Fruit fly (Drosophila melanogaster) whole organism, embryonic: ENCODE measurements around the gene lute.
A peak's percentile ranks its signal among the peaks of the same experiment; 100 is the strongest.

ENCODE experiments used
- Antp ChIP-seq: fragments of 200-800 bp; sonication (Bioruptor generic); optimal IDR thresholded peaks from 3 replicates; lab custom pipeline; 2016; ENCODE audit warnings: missing biosample characterization, missing genetic modification characterization
- BtbVII ChIP-seq: fragments of 200-800 bp; sonication (Bioruptor generic); optimal IDR thresholded peaks from 3 replicates; lab custom pipeline; 2017; ENCODE audit warnings: missing biosample characterization, mild to moderate bottlenecking, missing genetic modification characterization
- CG10565 ChIP-seq: fragments of 200-800 bp; sonication (Bioruptor generic); optimal IDR thresholded peaks from 3 replicates; lab custom pipeline; 2016; ENCODE audit warnings: missing biosample characterization, mild to moderate bottlenecking, missing genetic modification characterization
- CG1233 ChIP-seq: fragments of 200-800 bp; sonication (Bioruptor generic); optimal IDR thresholded peaks from 4 replicates; lab custom pipeline; 2018; ENCODE audit warnings: missing biosample characterization, mild to moderate bottlenecking, missing genetic modification characterization
- CG15601 ChIP-seq: fragments of 200-800 bp; sonication (Bioruptor generic); optimal IDR thresholded peaks from 3 replicates; lab custom pipeline; 2019; ENCODE audit warnings: missing biosample characterization, mild to moderate bottlenecking, missing genetic modification characterization, moderate library complexity
- CG15696 ChIP-seq: fragments of 200-800 bp; sonication (Bioruptor generic); optimal IDR thresholded peaks from 2 replicates; lab custom pipeline; 2019; ENCODE audit warnings: missing biosample characterization, mild to moderate bottlenecking, missing genetic modification characterization, moderate library complexity
- CG16779 ChIP-seq: fragments of 200-800 bp; sonication (Bioruptor generic); IDR thresholded peaks from 2 replicates; pipeline ENCODE4 v1.3.6; 2022; ENCODE audit warnings: missing biosample characterization, missing genetic modification characterization
- CG17359 ChIP-seq: fragments of 200-800 bp; sonication (Bioruptor generic); optimal IDR thresholded peaks from 3 replicates; lab custom pipeline; 2018; ENCODE audit warnings: missing biosample characterization, mild to moderate bottlenecking, missing genetic modification characterization, moderate library complexity
- CG17361 ChIP-seq: fragments of 200-800 bp; sonication (Bioruptor generic); IDR thresholded peaks from 3 replicates; pipeline ENCODE4 v1.3.6; 2022; ENCODE audit warnings: missing biosample characterization, missing genetic modification characterization
- CG18262 ChIP-seq: fragments of 200-800 bp; optimal IDR thresholded peaks from 3 replicates; lab custom pipeline; 2019; ENCODE audit warnings: missing biosample characterization, mild to moderate bottlenecking, missing genetic modification characterization, moderate library complexity
- CG2199 ChIP-seq: fragments of 200-800 bp; sonication (Bioruptor generic); IDR thresholded peaks from 3 replicates; pipeline ENCODE4 v1.3.6; 2022; ENCODE audit warnings: missing biosample characterization, missing genetic modification characterization
- CG2202 ChIP-seq: fragments of 200-800 bp; sonication (Bioruptor generic); optimal IDR thresholded peaks from 2 replicates; lab custom pipeline; 2018; ENCODE audit warnings: missing biosample characterization, mild to moderate bottlenecking, missing genetic modification characterization
- CG31388 ChIP-seq: fragments of 200-800 bp; sonication (Bioruptor generic); optimal IDR thresholded peaks from 2 replicates; lab custom pipeline; 2016; ENCODE audit warnings: missing biosample characterization, missing genetic modification characterization
- CG34376 ChIP-seq: fragments of 200-800 bp; sonication (Bioruptor generic); optimal IDR thresholded peaks from 2 replicates; lab custom pipeline; 2018; ENCODE audit warnings: missing biosample characterization, mild to moderate bottlenecking, missing genetic modification characterization
- CG4328 ChIP-seq: fragments of 200-800 bp; sonication (Bioruptor generic); optimal IDR thresholded peaks from 3 replicates; lab custom pipeline; 2017; ENCODE audit warnings: missing biosample characterization, missing genetic modification reagents, missing genetic modification characterization
- CG6813 ChIP-seq: fragments of 200-800 bp; sonication (Bioruptor generic); optimal IDR thresholded peaks from 2 replicates; lab custom pipeline; 2017; ENCODE audit warnings: missing biosample characterization, missing genetic modification characterization, mild to moderate bottlenecking, moderate library complexity, missing genetic modification reagents
- CG6854 ChIP-seq: fragments of 200-800 bp; sonication (Bioruptor generic); optimal IDR thresholded peaks from 3 replicates; lab custom pipeline; 2017; ENCODE audit warnings: missing biosample characterization, mild to moderate bottlenecking, missing genetic modification characterization
- CG7839 ChIP-seq: fragments of 200-800 bp; sonication (Bioruptor generic); optimal IDR thresholded peaks from 3 replicates; lab custom pipeline; 2018; ENCODE audit warnings: missing biosample characterization, mild to moderate bottlenecking, missing genetic modification characterization, moderate library complexity
- CG8281 ChIP-seq: fragments of 200-800 bp; sonication (Bioruptor generic); optimal IDR thresholded peaks from 2 replicates; lab custom pipeline; 2018; ENCODE audit warnings: missing biosample characterization, mild to moderate bottlenecking, missing genetic modification characterization, moderate library complexity
- CG8924 ChIP-seq: fragments of 200-800 bp; optimal IDR thresholded peaks from 3 replicates; lab custom pipeline; 2019; ENCODE audit warnings: missing biosample characterization, mild to moderate bottlenecking, missing genetic modification characterization, moderate library complexity
- CG9817 ChIP-seq: fragments of 200-800 bp; sonication (Bioruptor generic); optimal IDR thresholded peaks from 2 replicates; lab custom pipeline; 2018; ENCODE audit warnings: missing biosample characterization, mild to moderate bottlenecking, missing genetic modification characterization, moderate library complexity
- Deaf1 ChIP-seq: fragments of 200-800 bp; optimal IDR thresholded peaks from 3 replicates; lab custom pipeline; 2019; ENCODE audit warnings: missing biosample characterization, mild to moderate bottlenecking, missing genetic modification characterization, moderate library complexity
- E2f2 ChIP-seq: fragments of 200-800 bp; sonication (Bioruptor generic); IDR thresholded peaks from 2 replicates; pipeline ENCODE4 v1.3.6; 2022; ENCODE audit warnings: missing biosample characterization, missing genetic modification characterization
- Elba2 ChIP-seq: fragments of 200-800 bp; sonication (Bioruptor generic); optimal IDR thresholded peaks from 3 replicates; lab custom pipeline; 2016; ENCODE audit warnings: missing biosample characterization, missing genetic modification characterization
- Gsc ChIP-seq: fragments of 200-800 bp; sonication (Bioruptor generic); IDR thresholded peaks from 2 replicates; pipeline ENCODE4 v1.3.6; 2022; ENCODE audit warnings: missing biosample characterization, missing genetic modification characterization
- Jarid2 ChIP-seq: fragments of 200-800 bp; sonication (Bioruptor generic); optimal IDR thresholded peaks from 3 replicates; lab custom pipeline; 2017; ENCODE audit warnings: mild to moderate bottlenecking, missing biosample characterization, missing genetic modification reagents, missing genetic modification characterization
- MESR4 ChIP-seq: fragments of 200-800 bp; sonication (Bioruptor generic); optimal IDR thresholded peaks from 2 replicates; lab custom pipeline; 2018; ENCODE audit warnings: missing biosample characterization, mild to moderate bottlenecking, missing genetic modification characterization, moderate library complexity
- Nf-YC ChIP-seq: fragments of 200-800 bp; optimal IDR thresholded peaks from 3 replicates; lab custom pipeline; 2019; ENCODE audit warnings: missing biosample characterization, mild to moderate bottlenecking, missing genetic modification characterization, moderate library complexity
- Sox102F ChIP-seq: fragments of 200-800 bp; sonication (Bioruptor generic); optimal IDR thresholded peaks from 2 replicates; lab custom pipeline; 2018; ENCODE audit warnings: missing biosample characterization, mild to moderate bottlenecking, missing genetic modification characterization, moderate library complexity
- Taf1 ChIP-seq: fragments of 200-800 bp; sonication (Bioruptor generic); IDR thresholded peaks from 2 replicates; pipeline ENCODE4 v1.3.6; 2022; ENCODE audit warnings: missing biosample characterization, missing genetic modification characterization
- az2 ChIP-seq: fragments of 200-800 bp; sonication (Bioruptor generic); optimal IDR thresholded peaks from 3 replicates; lab custom pipeline; 2016; ENCODE audit warnings: missing biosample characterization, missing genetic modification characterization
- chn ChIP-seq: fragments of 200-800 bp; sonication (Bioruptor generic); optimal IDR thresholded peaks from 2 replicates; lab custom pipeline; 2016; ENCODE audit warnings: missing biosample characterization, missing genetic modification characterization
- dmrt11E ChIP-seq: fragments of 200-800 bp; sonication (Bioruptor generic); optimal IDR thresholded peaks from 3 replicates; lab custom pipeline; 2018; ENCODE audit warnings: missing biosample characterization, mild to moderate bottlenecking, missing genetic modification characterization, moderate library complexity
- esg ChIP-seq: fragments of 200-800 bp; sonication (Bioruptor generic); conservative IDR thresholded peaks from 2 replicates; pipeline ENCODE4 v1.3.6; 2022; ENCODE audit warnings: missing biosample characterization, missing genetic modification characterization
- gce ChIP-seq: fragments of 200-800 bp; sonication (Bioruptor generic); IDR thresholded peaks from 3 replicates; pipeline ENCODE4 v1.3.6; 2022; ENCODE audit warnings: missing biosample characterization, missing genetic modification characterization
- insv ChIP-seq, 2 experiments: fragments of 200-800 bp; sonication (Bioruptor generic); optimal IDR thresholded peaks; 3 replicates each; lab custom pipeline; 2016 to 2018; ENCODE audit warnings: missing biosample characterization in 2 of 2, missing genetic modification characterization in 2 of 2
- inv ChIP-seq: fragments of 200-800 bp; sonication (Bioruptor generic); IDR thresholded peaks from 2 replicates; pipeline ENCODE4 v1.3.6; 2022; ENCODE audit warnings: missing biosample characterization, missing genetic modification characterization; ENCODE audit not compliant: partially characterized antibody
- kay ChIP-seq: fragments of 200-800 bp; sonication (Bioruptor generic); optimal IDR thresholded peaks from 2 replicates; lab custom pipeline; 2016; ENCODE audit warnings: missing biosample characterization, missing genetic modification characterization
- lbe ChIP-seq: fragments of 200-800 bp; sonication (Bioruptor generic); optimal IDR thresholded peaks from 2 replicates; lab custom pipeline; 2016; ENCODE audit warnings: missing biosample characterization, mild to moderate bottlenecking, missing genetic modification characterization
- nmo ChIP-seq: fragments of 200-800 bp; sonication (Bioruptor generic); optimal IDR thresholded peaks from 2 replicates; lab custom pipeline; 2018; ENCODE audit warnings: missing biosample characterization, mild to moderate bottlenecking, missing genetic modification characterization, moderate library complexity
- pan ChIP-seq, 4 experiments: fragments of >200 bp in 3 of 4; fragments of 200-800 bp in 1 of 4; sonication (Bioruptor generic) in 1 of 4; optimal IDR thresholded peaks in 3 of 4; IDR thresholded peaks in 1 of 4; 2 replicates each; pipeline versions ENCODE4 v1.3.6 to Lab custom; 2017 to 2022; ENCODE audit warnings: missing biosample characterization in 2 of 4, missing genetic modification characterization in 2 of 4, mixed read lengths in 1 of 4
- pum ChIP-seq: fragments of 200-800 bp; sonication (Bioruptor generic); optimal IDR thresholded peaks from 2 replicates; lab custom pipeline; 2016; ENCODE audit warnings: missing biosample characterization, missing genetic modification characterization
- pzg ChIP-seq: fragments of 200-800 bp; sonication (Bioruptor generic); optimal IDR thresholded peaks from 3 replicates; lab custom pipeline; 2018; ENCODE audit warnings: missing biosample characterization, mild to moderate bottlenecking, missing genetic modification characterization, moderate library complexity
- tgo ChIP-seq: fragments of 200-800 bp; sonication (Bioruptor generic); IDR thresholded peaks from 3 replicates; pipeline ENCODE4 v1.3.6; 2022; ENCODE audit warnings: missing biosample characterization, missing genetic modification characterization
- tin ChIP-seq: fragments of 200-800 bp; sonication (Bioruptor generic); optimal IDR thresholded peaks from 3 replicates; lab custom pipeline; 2016; ENCODE audit warnings: missing biosample characterization, missing genetic modification characterization
- tll ChIP-seq, 2 experiments: fragments of 200-800 bp in 1 of 2; fragments of >200 bp in 1 of 2; sonication (Bioruptor generic) in 1 of 2; optimal IDR thresholded peaks; 2 replicates each; lab custom pipeline; 2017 to 2019; ENCODE audit warnings: missing biosample characterization in 2 of 2, missing genetic modification characterization in 2 of 2, mild to moderate bottlenecking in 1 of 2, moderate library complexity in 1 of 2
- unpg ChIP-seq: fragments of 200-800 bp; sonication (Bioruptor generic); optimal IDR thresholded peaks from 3 replicates; lab custom pipeline; 2018; ENCODE audit warnings: missing biosample characterization, mild to moderate bottlenecking, missing genetic modification characterization, moderate library complexity
- vfl ChIP-seq: fragments of 200-800 bp; sonication (Bioruptor generic); optimal IDR thresholded peaks from 2 replicates; lab custom pipeline; 2016; ENCODE audit warnings: missing biosample characterization, missing genetic modification characterization
- wdn ChIP-seq: fragments of 200-800 bp; sonication (Bioruptor generic); IDR thresholded peaks from 2 replicates; pipeline ENCODE4 v1.3.6; 2022; ENCODE audit warnings: missing biosample characterization, missing genetic modification characterization
- zen ChIP-seq: fragments of 200-800 bp; sonication (Bioruptor generic); optimal IDR thresholded peaks from 3 replicates; lab custom pipeline; 2018; ENCODE audit warnings: missing biosample characterization, mild to moderate bottlenecking, missing genetic modification characterization, moderate library complexity

lute gene

dm6 chr3R:17400675-17401118, 21.0 kb downstream of the lute start (continued):
- no peak for TF ChIP-seq vfl (GFP tag; lab: Kevin White, UChicago)
- no peak for TF ChIP-seq CG8924 (tag; lab: Kevin White, UChicago)
- TF ChIP-seq kay (GFP tag; lab: Kevin White, UChicago): no peak
- TF ChIP-seq CG4328 (GFP tag; lab: Kevin White, UChicago): no peak
- no peak for TF ChIP-seq CG9817 (tag; lab: Kevin White, UChicago)
- no peak for TF ChIP-seq Nf-YC
- peak; percentile 57 for TF ChIP-seq tin (GFP tag; lab: Kevin White, UChicago)
- TF ChIP-seq Sox102F (GFP tag; lab: Kevin White, UChicago): peak; percentile 3
- TF ChIP-seq insv (GFP tag; optimal IDR thresholded peaks at IDR 0.05; lab: Kevin White, UChicago): no peak
- peak; percentile 52 for TF ChIP-seq unpg (GFP tag; lab: Kevin White, UChicago)
- peak; percentile 73 for TF ChIP-seq nmo (GFP tag; lab: Kevin White, UChicago)
- TF ChIP-seq CG2199 (GFP tag; lab: Robert Waterston, UW): no peak
- peak; percentile 76 for TF ChIP-seq CG7839 (tag; lab: Kevin White, UChicago)
- TF ChIP-seq wdn: no peak
- TF ChIP-seq Deaf1 (tag; lab: Kevin White, UChicago): peak; percentile 8
- no peak for TF ChIP-seq Gsc
- no peak for TF ChIP-seq E2f2 (GFP tag; lab: Robert Waterston, UW)
- TF ChIP-seq CG15696: peak; percentile 74
- TF ChIP-seq Elba2: no peak
- no peak for TF ChIP-seq CG2202 (tag; lab: Kevin White, UChicago)
- TF ChIP-seq tgo (GFP tag; lab: Robert Waterston, UW): no peak
- TF ChIP-seq lbe (GFP tag; lab: Kevin White, UChicago): peak; percentile 47
- TF ChIP-seq CG6854 (GFP tag; lab: Kevin White, UChicago): peak; percentile 17
- TF ChIP-seq CG17359 (tag; lab: Kevin White, UChicago): peak; percentile 61
- peak; percentile 59 for TF ChIP-seq CG1233 (GFP tag; lab: Kevin White, UChicago)
- no peak for TF ChIP-seq pan (optimal IDR thresholded peaks at IDR 0.05; lab: Kevin White, UChicago)
- TF ChIP-seq pan (GFP tag; optimal IDR thresholded peaks at IDR 0.05 in 1 of 2, IDR thresholded peaks at IDR 0.05 in 1 of 2): peak in 1 of 2 experiments; percentile 63
- no peak for TF ChIP-seq inv (GFP tag; lab: Robert Waterston, UW)
- no peak for TF ChIP-seq pum
- TF ChIP-seq CG16779 (GFP tag; lab: Robert Waterston, UW): no peak
- TF ChIP-seq Jarid2 (GFP tag; lab: Kevin White, UChicago): no peak
- peak; percentile 5 for TF ChIP-seq dmrt11E (tag; lab: Kevin White, UChicago)
- no peak for TF ChIP-seq tll (GFP tag; optimal IDR thresholded peaks at IDR 0.05; lab: Kevin White, UChicago)
- no peak for TF ChIP-seq CG15601
- TF ChIP-seq BtbVII (GFP tag; lab: Kevin White, UChicago): no peak
- TF ChIP-seq Antp (GFP tag; lab: Kevin White, UChicago): peak; percentile 12
- TF ChIP-seq pzg: no peak
- TF ChIP-seq zen (tag; lab: Kevin White, UChicago): peak; percentile 51
- TF ChIP-seq gce (GFP tag; lab: Robert Waterston, UW): no peak
- no peak for TF ChIP-seq esg (GFP tag; lab: Robert Waterston, UW)
- no peak for TF ChIP-seq az2 (GFP tag; lab: Kevin White, UChicago)
- peak; percentile 61 for TF ChIP-seq CG18262 (tag; lab: Kevin White, UChicago)
- TF ChIP-seq CG34376 (GFP tag; lab: Kevin White, UChicago): no peak
- TF ChIP-seq MESR4 (GFP tag; lab: Kevin White, UChicago): no peak
- no peak for TF ChIP-seq CG31388 (GFP tag; lab: Kevin White, UChicago)
- TF ChIP-seq CG17361 (GFP tag; lab: Robert Waterston, UW): peak; percentile 39; the same call in 2 of the 3 replicates
- TF ChIP-seq CG6813 (GFP tag; lab: Kevin White, UChicago): no peak
- TF ChIP-seq CG8281: peak; percentile 3
- TF ChIP-seq Taf1 (GFP tag; lab: Robert Waterston, UW): no peak
- TF ChIP-seq CG10565 (GFP tag; lab: Kevin White, UChicago): no peak
- no peak for TF ChIP-seq chn (GFP tag; lab: Kevin White, UChicago)
